Fruit fly (Drosophila melanogaster) whole organism, embryonic: ENCODE measurements around the gene mdu.

Source experiments
- Aef1 ChIP-seq: fragments of 200-800 bp; sonication (Bioruptor generic); IDR thresholded peaks from 3 replicates; pipeline ENCODE4 v1.3.6; 2022; ENCODE audit warnings: missing biosample characterization, missing genetic modification characterization
- CG11085 ChIP-seq: fragments of 200-800 bp; sonication (Bioruptor generic); IDR thresholded peaks from 2 replicates; pipeline ENCODE4 v1.3.6; 2022; ENCODE audit warnings: missing biosample characterization, missing genetic modification characterization
- CG12236 ChIP-seq: fragments of 200-800 bp; sonication (Bioruptor generic); optimal IDR thresholded peaks from 2 replicates; lab custom pipeline; 2016; ENCODE audit warnings: missing biosample characterization, missing genetic modification characterization
- CG12299 ChIP-seq: fragments of 200-800 bp; sonication (Bioruptor generic); optimal IDR thresholded peaks from 2 replicates; lab custom pipeline; 2018; ENCODE audit warnings: missing biosample characterization, mild to moderate bottlenecking, missing genetic modification characterization
- CG13123 ChIP-seq: fragments of 200-800 bp; sonication (Bioruptor generic); optimal IDR thresholded peaks from 2 replicates; lab custom pipeline; 2016; ENCODE audit warnings: missing biosample characterization, missing genetic modification characterization
- CG13296 ChIP-seq: fragments of 200-800 bp; sonication (Bioruptor generic); optimal IDR thresholded peaks from 3 replicates; lab custom pipeline; 2018; ENCODE audit warnings: missing biosample characterization, mild to moderate bottlenecking, missing genetic modification characterization
- CG13624 ChIP-seq: fragments of 200-800 bp; sonication (Bioruptor generic); optimal IDR thresholded peaks from 2 replicates; lab custom pipeline; 2016; ENCODE audit warnings: missing biosample characterization, missing genetic modification characterization
- CG15073 ChIP-seq: fragments of 200-800 bp; sonication (Bioruptor generic); optimal IDR thresholded peaks from 2 replicates; lab custom pipeline; 2016; ENCODE audit warnings: missing biosample characterization, missing genetic modification characterization
- CG15601 ChIP-seq: fragments of 200-800 bp; sonication (Bioruptor generic); optimal IDR thresholded peaks from 3 replicates; lab custom pipeline; 2019; ENCODE audit warnings: missing biosample characterization, mild to moderate bottlenecking, missing genetic modification characterization, moderate library complexity
- CG17359 ChIP-seq: fragments of 200-800 bp; sonication (Bioruptor generic); optimal IDR thresholded peaks from 3 replicates; lab custom pipeline; 2018; ENCODE audit warnings: missing biosample characterization, mild to moderate bottlenecking, missing genetic modification characterization, moderate library complexity
- CG18011 ChIP-seq: fragments of 200-800 bp; sonication (Bioruptor generic); optimal IDR thresholded peaks from 2 replicates; lab custom pipeline; 2017; ENCODE audit warnings: missing biosample characterization, missing genetic modification characterization, mild to moderate bottlenecking, moderate library complexity, missing genotype
- CG18476 ChIP-seq: fragments of 200-800 bp; sonication (Bioruptor generic); optimal IDR thresholded peaks from 2 replicates; lab custom pipeline; 2016; ENCODE audit warnings: missing biosample characterization, mild to moderate bottlenecking, missing genetic modification characterization
- CG33213 ChIP-seq: fragments of 200-800 bp; sonication (Bioruptor generic); optimal IDR thresholded peaks from 3 replicates; lab custom pipeline; 2016; ENCODE audit warnings: missing biosample characterization, missing genetic modification characterization
- CG4360 ChIP-seq: fragments of 200-800 bp; sonication (Bioruptor generic); IDR thresholded peaks from 2 replicates; pipeline ENCODE4 v1.3.6; 2022; ENCODE audit warnings: missing biosample characterization, missing genetic modification characterization
- CG4617 ChIP-seq: fragments of 200-800 bp; sonication (Bioruptor generic); optimal IDR thresholded peaks from 3 replicates; lab custom pipeline; 2016; ENCODE audit warnings: missing biosample characterization, missing genetic modification characterization, borderline replicate concordance
- CG6654 ChIP-seq: fragments of 200-800 bp; sonication (Bioruptor generic); optimal IDR thresholded peaks from 2 replicates; lab custom pipeline; 2017; ENCODE audit warnings: missing biosample characterization, mild to moderate bottlenecking, missing genetic modification characterization
- CG7745 ChIP-seq: fragments of 200-800 bp; sonication (Bioruptor generic); optimal IDR thresholded peaks from 2 replicates; lab custom pipeline; 2018; ENCODE audit warnings: missing biosample characterization, mild to moderate bottlenecking, missing genetic modification characterization, moderate library complexity
- CG7987 ChIP-seq: fragments of 200-800 bp; sonication (Bioruptor generic); optimal IDR thresholded peaks from 2 replicates; lab custom pipeline; 2018; ENCODE audit warnings: missing biosample characterization, mild to moderate bottlenecking, missing genetic modification characterization, moderate library complexity
- CG9817 ChIP-seq: fragments of 200-800 bp; sonication (Bioruptor generic); optimal IDR thresholded peaks from 2 replicates; lab custom pipeline; 2018; ENCODE audit warnings: missing biosample characterization, mild to moderate bottlenecking, missing genetic modification characterization, moderate library complexity
- CoRest ChIP-seq: fragments of 200-800 bp; sonication (Bioruptor generic); optimal IDR thresholded peaks from 3 replicates; lab custom pipeline; 2018; ENCODE audit warnings: missing biosample characterization, mild to moderate bottlenecking, missing genetic modification characterization, moderate library complexity
- D19B ChIP-seq: fragments of 200-800 bp; sonication (Bioruptor generic); optimal IDR thresholded peaks from 2 replicates; lab custom pipeline; 2017; ENCODE audit warnings: missing biosample characterization, mild to moderate bottlenecking, missing genetic modification characterization
- Dbx ChIP-seq: fragments of 200-800 bp; sonication (Bioruptor generic); IDR thresholded peaks from 3 replicates; pipeline ENCODE4 v1.3.6; 2022; ENCODE audit warnings: missing biosample characterization, missing genetic modification characterization
- GATAe ChIP-seq: fragments of 200-800 bp; sonication (Bioruptor generic); conservative IDR thresholded peaks from 2 replicates; pipeline ENCODE4 v1.3.6; 2022; ENCODE audit warnings: missing biosample characterization, missing genetic modification characterization
- Hand ChIP-seq: fragments of 200-800 bp; sonication (Bioruptor generic); optimal IDR thresholded peaks from 2 replicates; lab custom pipeline; 2017; ENCODE audit warnings: mild to moderate bottlenecking, missing biosample characterization, missing genetic modification reagents, missing genetic modification characterization
- Jarid2 ChIP-seq: fragments of 200-800 bp; sonication (Bioruptor generic); optimal IDR thresholded peaks from 3 replicates; lab custom pipeline; 2017; ENCODE audit warnings: mild to moderate bottlenecking, missing biosample characterization, missing genetic modification reagents, missing genetic modification characterization
- NFAT ChIP-seq: fragments of 200-800 bp; sonication (Bioruptor generic); IDR thresholded peaks from 2 replicates; pipeline ENCODE4 v1.3.6; 2022; ENCODE audit warnings: missing biosample characterization, missing genetic modification characterization
- Nf-YC ChIP-seq: fragments of 200-800 bp; optimal IDR thresholded peaks from 3 replicates; lab custom pipeline; 2019; ENCODE audit warnings: missing biosample characterization, mild to moderate bottlenecking, missing genetic modification characterization, moderate library complexity
- Rfx ChIP-seq: fragments of 200-800 bp; sonication (Bioruptor generic); IDR thresholded peaks from 2 replicates; pipeline ENCODE4 v1.3.6; 2022; ENCODE audit warnings: missing biosample characterization, missing genetic modification characterization
- Scr ChIP-seq: fragments of 200-800 bp; sonication (Bioruptor generic); IDR thresholded peaks from 2 replicates; pipeline ENCODE4 v1.3.6; 2022; ENCODE audit warnings: missing biosample characterization, missing genetic modification characterization; ENCODE audit not compliant: partially characterized antibody
- Sry-δ ChIP-seq: fragments of 200-800 bp; sonication (Bioruptor generic); optimal IDR thresholded peaks from 2 replicates; lab custom pipeline; 2016; ENCODE audit warnings: missing biosample characterization, missing genetic modification characterization
- Tbp ChIP-seq: fragments of >200 bp; optimal IDR thresholded peaks from 2 replicates; lab custom pipeline; 2018; ENCODE audit warnings: missing biosample characterization, missing genetic modification characterization
- corto ChIP-seq: fragments of 200-800 bp; sonication (Bioruptor generic); optimal IDR thresholded peaks from 2 replicates; lab custom pipeline; 2016; ENCODE audit warnings: missing biosample characterization, mild to moderate bottlenecking, missing genetic modification characterization, moderate library complexity
- crol ChIP-seq: fragments of 200-800 bp; sonication (Bioruptor generic); IDR thresholded peaks from 2 replicates; pipeline ENCODE4 v1.3.6; 2022; ENCODE audit warnings: missing biosample characterization, missing genetic modification characterization
- disco-r ChIP-seq: fragments of 200-800 bp; sonication (Bioruptor generic); optimal IDR thresholded peaks from 2 replicates; lab custom pipeline; 2016; ENCODE audit warnings: missing biosample characterization, missing genetic modification characterization
- dpn ChIP-seq, 2 experiments: fragments of 200-800 bp; sonication (Bioruptor generic); optimal IDR thresholded peaks; 3 replicates each; lab custom pipeline; 2016; ENCODE audit warnings: missing biosample characterization in 2 of 2, missing genetic modification characterization in 2 of 2
- gcm2 ChIP-seq: fragments of 200-800 bp; sonication (Bioruptor generic); optimal IDR thresholded peaks from 2 replicates; lab custom pipeline; 2016; ENCODE audit warnings: missing biosample characterization, missing genetic modification characterization
- kay ChIP-seq: fragments of 200-800 bp; sonication (Bioruptor generic); optimal IDR thresholded peaks from 2 replicates; lab custom pipeline; 2016; ENCODE audit warnings: missing biosample characterization, missing genetic modification characterization
- maf-S ChIP-seq: fragments of 200-800 bp; sonication (Bioruptor generic); optimal IDR thresholded peaks from 2 replicates; lab custom pipeline; 2016; ENCODE audit warnings: missing biosample characterization, missing genetic modification characterization
- pfk ChIP-seq: fragments of 200-800 bp; sonication (Bioruptor generic); optimal IDR thresholded peaks from 2 replicates; lab custom pipeline; 2018; ENCODE audit warnings: missing biosample characterization, mild to moderate bottlenecking, missing genetic modification characterization, moderate library complexity
- prd ChIP-seq, 3 experiments: fragments of >200 bp in 2 of 3; fragments of 200-800 bp in 1 of 3; sonication (Bioruptor generic) in 1 of 3; optimal IDR thresholded peaks in 2 of 3; IDR thresholded peaks in 1 of 3; 2 replicates in 2 of 3; 3 replicates in 1 of 3; pipeline versions ENCODE4 v1.3.6 to Lab custom; 2017 to 2022; ENCODE audit warnings: missing biosample characterization in 1 of 3, missing genetic modification characterization in 1 of 3
- repo ChIP-seq: fragments of 200-800 bp; sonication (Bioruptor generic); optimal IDR thresholded peaks from 2 replicates; lab custom pipeline; 2016; ENCODE audit warnings: missing biosample characterization, missing genetic modification characterization
- scrt ChIP-seq: fragments of 200-800 bp; sonication (Bioruptor generic); optimal IDR thresholded peaks from 2 replicates; lab custom pipeline; 2018; ENCODE audit warnings: missing biosample characterization, mild to moderate bottlenecking, missing genetic modification characterization, moderate library complexity
- sens ChIP-seq: fragments of 200-800 bp; sonication (Bioruptor generic); peaks from one replicate; lab custom pipeline; 2016; ENCODE audit warnings: missing biosample characterization, missing genetic modification characterization
- sens-2 ChIP-seq: fragments of 200-800 bp; sonication (Bioruptor generic); IDR thresholded peaks from 2 replicates; pipeline ENCODE4 v1.3.6; 2022; ENCODE audit warnings: missing biosample characterization, missing genetic modification characterization
- shn ChIP-seq: fragments of 200-800 bp; sonication (Bioruptor generic); optimal IDR thresholded peaks from 3 replicates; lab custom pipeline; 2016; ENCODE audit warnings: missing biosample characterization, missing genetic modification characterization
- sima ChIP-seq: fragments of 200-800 bp; sonication (Bioruptor generic); optimal IDR thresholded peaks from 2 replicates; lab custom pipeline; 2016; ENCODE audit warnings: missing biosample characterization, missing genetic modification characterization
- sr ChIP-seq: fragments of 200-800 bp; sonication (Bioruptor generic); IDR thresholded peaks from 3 replicates; pipeline ENCODE4 v1.3.6; 2022; ENCODE audit warnings: missing biosample characterization, missing genetic modification characterization
- tgo ChIP-seq: fragments of 200-800 bp; sonication (Bioruptor generic); IDR thresholded peaks from 3 replicates; pipeline ENCODE4 v1.3.6; 2022; ENCODE audit warnings: missing biosample characterization, missing genetic modification characterization
- vfl ChIP-seq: fragments of 200-800 bp; sonication (Bioruptor generic); optimal IDR thresholded peaks from 2 replicates; lab custom pipeline; 2016; ENCODE audit warnings: missing biosample characterization, missing genetic modification characterization
- wor ChIP-seq: fragments of 200-800 bp; sonication (Bioruptor generic); IDR thresholded peaks from 2 replicates; pipeline ENCODE4 v1.3.6; 2022; ENCODE audit warnings: missing biosample characterization, missing genetic modification characterization
- z ChIP-seq: fragments of 200-800 bp; sonication (Bioruptor generic); IDR thresholded peaks from 3 replicates; pipeline ENCODE4 v1.3.6; 2022; ENCODE audit warnings: missing biosample characterization, missing genetic modification characterization

Gene mdu

DNA sequence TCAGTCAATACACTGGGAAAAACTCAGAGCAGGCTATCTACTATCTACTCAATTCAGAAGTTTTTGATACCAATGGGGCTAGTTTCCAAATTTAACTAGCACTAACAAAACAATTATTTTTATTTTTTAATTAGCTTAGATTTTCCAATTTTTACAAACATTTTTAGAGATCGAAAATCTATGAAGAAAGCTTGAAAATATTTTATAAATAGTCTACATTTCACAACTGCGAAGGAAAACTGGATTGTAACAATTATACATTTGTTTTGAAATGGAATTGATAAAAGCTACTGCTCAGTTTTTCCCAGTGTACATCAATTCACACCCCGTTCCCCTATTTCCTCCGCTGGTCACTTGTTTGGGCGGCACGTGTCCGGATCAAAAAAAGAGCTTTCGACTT is 49.1 kb upstream of the mdu start (continued):
- TF ChIP-seq Nf-YC (no peak), CG18011 (GFP tag; lab: Kevin White, UChicago) (no peak), Rfx (GFP tag; lab: Robert Waterston, UW) (no peak), crol (GFP tag; lab: Robert Waterston, UW) (no peak), prd (optimal IDR thresholded peaks at IDR 0.05; lab: Kevin White, UChicago) (no peak), prd (GFP tag; IDR thresholded peaks at IDR 0.05; lab: Robert Waterston, UW) (no peak), CG12236 (GFP tag; lab: Kevin White, UChicago) (no peak), CG13624 (GFP tag; lab: Kevin White, UChicago) (no peak), CG6654 (GFP tag; lab: Kevin White, UChicago) (no peak), CG13296 (GFP tag; lab: Kevin White, UChicago) (no peak), Sry-δ (GFP tag; lab: Kevin White, UChicago) (no peak), Aef1 (GFP tag; lab: Robert Waterston, UW) (no peak), CG9817 (tag; lab: Kevin White, UChicago) (no peak), dpn (GFP tag; optimal IDR thresholded peaks at IDR 0.05; lab: Kevin White, UChicago) (no peak), CoRest (peak; percentile 13), CG15073 (GFP tag; lab: Kevin White, UChicago) (no peak), Hand (no peak), scrt (GFP tag; lab: Kevin White, UChicago) (no peak)

- TF ChIP-seq shn (GFP tag; lab: Kevin White, UChicago) (no peak), wor (GFP tag; lab: Robert Waterston, UW) (no peak), maf-S (GFP tag; lab: Kevin White, UChicago) (no peak), Rfx (GFP tag; lab: Robert Waterston, UW) (no peak), Dbx (GFP tag; lab: Robert Waterston, UW) (no peak), CG33213 (GFP tag; lab: Kevin White, UChicago) (no peak), z (no peak), CG7987 (GFP tag; lab: Kevin White, UChicago) (no peak), Scr (GFP tag; lab: Robert Waterston, UW) (no peak), corto (GFP tag; lab: Kevin White, UChicago) (no peak), sens (GFP tag; lab: Kevin White, UChicago) (peak; percentile 77), CG7745 (no peak), kay (GFP tag; lab: Kevin White, UChicago) (no peak), CG18476 (GFP tag; lab: Kevin White, UChicago) (no peak), sens-2 (no peak), gcm2 (GFP tag; lab: Kevin White, UChicago) (no peak), sima (no peak), repo (GFP tag; lab: Kevin White, UChicago) (no peak), CG13123 (no peak), CG11085 (GFP tag; lab: Robert Waterston, UW) (no peak), D19B (GFP tag; lab: Kevin White, UChicago) (no peak), tgo (GFP tag; lab: Robert Waterston, UW) (no peak), CG4617 (GFP tag; lab: Kevin White, UChicago) (no peak), Hand (no peak), sr (GFP tag; lab: Robert Waterston, UW) (no peak), CG12299 (tag; lab: Kevin White, UChicago) (no peak), CG17359 (tag; lab: Kevin White, UChicago) (no peak), CG4360 (GFP tag; lab: Robert Waterston, UW) (no peak), Nf-YC (no peak), pfk (GFP tag; lab: Kevin White, UChicago) (no peak), NFAT (GFP tag; lab: Robert Waterston, UW) (no peak), disco-r (no peak), GATAe (GFP tag; lab: Robert Waterston, UW) (no peak), vfl (GFP tag; lab: Kevin White, UChicago) (no peak), CG15601 (peak; percentile 15), Tbp (GFP tag; lab: Kevin White, UChicago) (no peak), crol (GFP tag; lab: Robert Waterston, UW) (no peak), Jarid2 (GFP tag; lab: Kevin White, UChicago) (no peak)
Observed at dm6 chrX:12453704-12454103, 43.3 kb upstream of the mdu start.
